Worm (Caenorhabditis elegans) whole organism, L3 larva: Measurements from ENCODE around the gene Y43F8B.11.

Experiments used
- ZK546.5 ChIP-seq: sonication (generic microtip); optimal IDR thresholded peaks from 2 replicates; lab custom pipeline; 2017; ENCODE audit warnings: missing biosample characterization, missing genetic modification characterization
- aly-2 ChIP-seq: fragments of 150-350 bp; optimal IDR thresholded peaks from 2 replicates; lab custom pipeline; 2014; ENCODE audit warnings: missing biosample characterization, missing genetic modification characterization
- ama-1 ChIP-seq: fragments of 150-350 bp; optimal IDR thresholded peaks from 2 replicates; lab custom pipeline; 2018
- ceh-82 ChIP-seq: fragments of 150-350 bp; optimal IDR thresholded peaks from 2 replicates; lab custom pipeline; 2014; ENCODE audit warnings: missing biosample characterization, missing genetic modification characterization
- ceh-9 ChIP-seq: sonication (generic microtip); optimal IDR thresholded peaks from 2 replicates; lab custom pipeline; 2018; ENCODE audit warnings: missing biosample characterization, missing genetic modification characterization
- daf-12 ChIP-seq: fragments of 150-350 bp; optimal IDR thresholded peaks from 2 replicates; lab custom pipeline; 2014; ENCODE audit warnings: missing biosample characterization, missing genetic modification reagents, missing genetic modification characterization
- egl-5 ChIP-seq: fragments of 150-350 bp; optimal IDR thresholded peaks from 2 replicates; lab custom pipeline; 2017; ENCODE audit warnings: missing biosample characterization, missing genetic modification reagents, missing genetic modification characterization, inconsistent platforms
- elt-1 ChIP-seq: fragments of 150-350 bp; optimal IDR thresholded peaks from 2 replicates; lab custom pipeline; 2014; ENCODE audit warnings: missing biosample characterization, missing genetic modification characterization
- elt-2 ChIP-seq: sonication (generic microtip); optimal IDR thresholded peaks from 2 replicates; lab custom pipeline; 2016; ENCODE audit warnings: missing genetic modification reagents, mild to moderate bottlenecking, missing genetic modification characterization, missing compliant biosample characterization
- eor-1 ChIP-seq, 2 experiments: fragments of 150-350 bp; optimal IDR thresholded peaks; 2 replicates each; lab custom pipeline; 2014 to 2018; ENCODE audit warnings: missing biosample characterization in 2 of 2, missing genetic modification characterization in 2 of 2
- fkh-10 ChIP-seq: sonication (generic microtip); optimal IDR thresholded peaks from 2 replicates; lab custom pipeline; 2017; ENCODE audit warnings: missing biosample characterization, missing genetic modification reagents, missing genetic modification characterization
- fos-1 ChIP-seq: fragments of 150-350 bp; optimal IDR thresholded peaks from 2 replicates; lab custom pipeline; 2014; ENCODE audit warnings: missing biosample characterization, missing genetic modification characterization
- lin-15B ChIP-seq: fragments of 150-350 bp; optimal IDR thresholded peaks from 2 replicates; lab custom pipeline; 2014; ENCODE audit warnings: missing biosample characterization, missing genetic modification characterization
- lin-39 ChIP-seq: fragments of 150-350 bp; optimal IDR thresholded peaks from 2 replicates; lab custom pipeline; 2018; ENCODE audit warnings: missing biosample characterization, missing genetic modification reagents, missing genetic modification characterization
- lsy-12 ChIP-seq: sonication (generic microtip); optimal IDR thresholded peaks from 2 replicates; lab custom pipeline; 2016; ENCODE audit warnings: mild to moderate bottlenecking, missing genetic modification characterization, missing compliant biosample characterization
- mdl-1 ChIP-seq: fragments of 150-350 bp; optimal IDR thresholded peaks from 2 replicates; lab custom pipeline; 2014; ENCODE audit warnings: missing biosample characterization, missing genetic modification characterization
- nfya-1 ChIP-seq: sonication (generic microtip); optimal IDR thresholded peaks from 2 replicates; lab custom pipeline; 2017; ENCODE audit warnings: missing genetic modification characterization, mild to moderate bottlenecking, missing compliant biosample characterization, antibody characterized with exemption, moderate library complexity; ENCODE audit not compliant: insufficient read depth
- nhr-12 ChIP-seq: fragments of 150-350 bp; optimal IDR thresholded peaks from 2 replicates; lab custom pipeline; 2014; ENCODE audit warnings: missing biosample characterization, missing genetic modification characterization
- nhr-23 ChIP-seq: fragments of 150-350 bp; optimal IDR thresholded peaks from 2 replicates; lab custom pipeline; 2014; ENCODE audit warnings: missing biosample characterization, missing genetic modification reagents, missing genetic modification characterization
- nhr-25 ChIP-seq: sonication (generic microtip); optimal IDR thresholded peaks from 2 replicates; lab custom pipeline; 2017; ENCODE audit warnings: missing biosample characterization, missing genetic modification characterization
- nhr-28 ChIP-seq: fragments of 150-350 bp; optimal IDR thresholded peaks from 2 replicates; lab custom pipeline; 2014; ENCODE audit warnings: missing biosample characterization, missing genetic modification characterization
- nhr-43 ChIP-seq: sonication (generic microtip); optimal IDR thresholded peaks from 2 replicates; lab custom pipeline; 2016; ENCODE audit warnings: mild to moderate bottlenecking, missing genetic modification characterization, missing compliant biosample characterization; ENCODE audit not compliant: poor library complexity, severe bottlenecking
- nhr-67 ChIP-seq: fragments of 150-350 bp; optimal IDR thresholded peaks from 2 replicates; lab custom pipeline; 2014; ENCODE audit warnings: missing biosample characterization, missing genetic modification characterization
- nhr-76 ChIP-seq: fragments of 150-350 bp; sonication (generic microtip); optimal IDR thresholded peaks from 5 replicates; lab custom pipeline; 2014; ENCODE audit warnings: missing biosample characterization, missing genetic modification characterization
- pha-4 ChIP-seq: fragments of 150-350 bp; optimal IDR thresholded peaks from 2 replicates; lab custom pipeline; 2014; ENCODE audit warnings: missing biosample characterization, missing genetic modification reagents, missing genetic modification characterization
- pqm-1 ChIP-seq: fragments of 150-350 bp; optimal IDR thresholded peaks from 2 replicates; lab custom pipeline; 2017; ENCODE audit warnings: missing biosample characterization, missing genetic modification characterization, inconsistent platforms
- skn-1 ChIP-seq: fragments of 150-350 bp; optimal IDR thresholded peaks from 2 replicates; lab custom pipeline; 2014; ENCODE audit warnings: missing biosample characterization, missing genetic modification characterization
- tbx-2 ChIP-seq: sonication (generic microtip); optimal IDR thresholded peaks from 2 replicates; lab custom pipeline; 2016; ENCODE audit warnings: mild to moderate bottlenecking, missing genetic modification characterization, missing compliant biosample characterization
- unc-62 ChIP-seq: fragments of 150-350 bp; sonication (generic microtip); optimal IDR thresholded peaks from 4 replicates; lab custom pipeline; 2014; ENCODE audit warnings: missing biosample characterization, missing genetic modification reagents, missing genetic modification characterization
- zag-1 ChIP-seq: fragments of 150-350 bp; optimal IDR thresholded peaks from 2 replicates; lab custom pipeline; 2014; ENCODE audit warnings: missing biosample characterization, missing genetic modification characterization
- ztf-11 ChIP-seq: fragments of 150-350 bp; optimal IDR thresholded peaks from 2 replicates; lab custom pipeline; 2014; ENCODE audit warnings: missing biosample characterization, missing genetic modification characterization
- ztf-4 ChIP-seq: fragments of 150-350 bp; optimal IDR thresholded peaks from 2 replicates; lab custom pipeline; 2014; ENCODE audit warnings: missing biosample characterization, missing genetic modification characterization

Gene Y43F8B.11

DNA sequence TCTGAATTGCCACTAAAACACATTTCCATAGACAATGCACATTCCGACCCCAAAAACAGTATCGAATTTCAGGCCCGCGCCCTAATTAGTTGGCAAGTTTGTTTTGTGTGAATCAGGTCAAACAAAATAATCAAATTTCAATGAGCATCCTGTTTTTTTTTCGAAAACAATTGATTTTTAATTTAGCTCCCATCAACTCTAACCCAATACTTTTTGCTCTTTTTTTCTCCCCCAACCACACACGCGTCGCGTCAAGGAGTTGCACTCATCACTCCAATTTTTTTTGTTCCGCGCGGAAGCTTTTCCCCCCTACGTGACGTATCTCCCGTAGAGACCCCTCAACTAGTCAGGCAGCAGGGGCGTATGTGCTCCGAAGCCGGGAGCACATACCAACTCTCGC is 30.9 kb downstream of the Y43F8B.11 start:
- no peak for TF ChIP-seq elt-2 (tag; lab: Kevin White, UChicago)
- no peak for TF ChIP-seq nhr-76 (tag; lab: Kevin White, UChicago)
- TF ChIP-seq egl-5 (tag; lab: Kevin White, UChicago), result no peak
- no peak for TF ChIP-seq nhr-12 (tag; lab: Kevin White, UChicago)

DNA sequence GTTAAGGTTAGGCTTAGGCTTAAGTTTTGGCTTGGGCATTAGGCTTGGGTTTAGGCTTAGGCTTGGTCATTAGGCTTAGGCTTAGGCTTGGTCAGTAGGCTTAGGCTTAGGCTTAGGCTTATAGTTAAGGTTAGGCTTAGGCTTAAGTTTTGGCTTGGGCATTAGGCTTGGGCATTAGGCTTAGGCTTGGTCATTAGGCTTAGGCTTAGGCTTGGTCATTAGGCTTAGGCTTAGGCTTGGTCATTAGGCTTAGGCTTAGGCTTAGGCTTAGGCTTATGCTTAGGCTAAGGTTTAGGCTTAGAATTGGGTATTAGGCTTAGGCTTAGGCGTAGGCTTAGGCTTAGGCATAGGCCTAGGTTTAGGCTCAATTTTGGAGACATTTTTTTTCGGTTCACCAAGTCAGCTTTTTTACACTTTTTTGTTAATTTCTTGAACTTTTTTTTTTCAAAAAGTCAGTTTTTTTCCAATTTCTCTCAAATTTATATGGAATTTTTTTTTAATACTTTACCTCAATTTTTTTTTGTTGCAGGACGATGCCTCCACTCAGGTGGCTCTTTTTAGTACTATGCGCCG is 32.2 kb downstream of the Y43F8B.11 start, which contains the start of gene Y43F8B.3:
TSS of gene Y43F8B.3 (plus strand) at position 523 of the 573 bp plus-strand sequence.
- TF ChIP-seq lin-39 (tag; lab: Kevin White, UChicago) (no peak), daf-12 (tag; lab: Kevin White, UChicago) (no peak), skn-1 (tag; lab: Kevin White, UChicago) (no peak), ztf-11 (no peak), lsy-12 (tag; lab: Kevin White, UChicago) (no peak), elt-2 (tag; lab: Kevin White, UChicago) (no peak)

DNA sequence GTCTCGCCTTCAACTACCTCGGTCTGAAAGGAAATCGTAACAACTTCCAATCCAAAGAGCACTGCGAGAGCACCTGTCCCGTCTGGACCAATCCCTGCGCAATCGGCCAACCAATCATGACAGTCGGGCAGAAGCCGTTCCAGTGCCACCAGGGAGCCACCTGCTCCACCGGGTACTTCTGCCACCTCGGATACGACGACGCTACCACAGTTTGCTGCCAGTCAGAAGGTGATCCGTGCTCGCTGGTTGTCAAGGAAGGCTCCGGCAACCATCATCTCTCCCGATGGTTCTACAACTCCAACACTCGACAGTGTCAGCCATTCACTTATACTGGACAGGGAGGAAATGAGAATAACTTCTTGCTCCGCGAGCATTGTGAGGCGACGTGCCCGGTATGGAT is 38.6 kb downstream of the Y43F8B.11 start:
- no peak for TF ChIP-seq nhr-23 (tag; lab: Kevin White, UChicago)
- no peak for TF ChIP-seq zag-1 (tag; lab: Kevin White, UChicago)
- TF ChIP-seq nhr-25 (tag; lab: Kevin White, UChicago), result no peak
- no peak for TF ChIP-seq lin-39 (tag; lab: Kevin White, UChicago)
- no peak for TF ChIP-seq pqm-1 (tag; lab: Kevin White, UChicago)
- TF ChIP-seq ama-1 (lab: Kevin White, UChicago), result no peak
- TF ChIP-seq skn-1 (tag; lab: Kevin White, UChicago), result no peak
- TF ChIP-seq mdl-1 (tag; lab: Kevin White, UChicago), result no peak
- no peak for TF ChIP-seq nfya-1
- no peak for TF ChIP-seq nhr-67
- no peak for TF ChIP-seq fkh-10 (GFP tag; lab: Kevin White, UChicago)
- TF ChIP-seq pha-4 (tag; lab: Kevin White, UChicago), result no peak
- no peak for TF ChIP-seq nhr-43
- no peak for TF ChIP-seq nhr-28 (tag; lab: Kevin White, UChicago)
- no peak for TF ChIP-seq tbx-2 (tag; lab: Kevin White, UChicago)
- no peak for TF ChIP-seq eor-1 (tag; optimal IDR thresholded peaks at IDR 0.05; lab: Kevin White, UChicago)
- no peak for TF ChIP-seq elt-2 (tag; lab: Kevin White, UChicago)
- no peak for TF ChIP-seq egl-5 (tag; lab: Kevin White, UChicago)
- no peak for TF ChIP-seq unc-62 (GFP tag; lab: Kevin White, UChicago)
- TF ChIP-seq lsy-12 (tag; lab: Kevin White, UChicago), result no peak

DNA sequence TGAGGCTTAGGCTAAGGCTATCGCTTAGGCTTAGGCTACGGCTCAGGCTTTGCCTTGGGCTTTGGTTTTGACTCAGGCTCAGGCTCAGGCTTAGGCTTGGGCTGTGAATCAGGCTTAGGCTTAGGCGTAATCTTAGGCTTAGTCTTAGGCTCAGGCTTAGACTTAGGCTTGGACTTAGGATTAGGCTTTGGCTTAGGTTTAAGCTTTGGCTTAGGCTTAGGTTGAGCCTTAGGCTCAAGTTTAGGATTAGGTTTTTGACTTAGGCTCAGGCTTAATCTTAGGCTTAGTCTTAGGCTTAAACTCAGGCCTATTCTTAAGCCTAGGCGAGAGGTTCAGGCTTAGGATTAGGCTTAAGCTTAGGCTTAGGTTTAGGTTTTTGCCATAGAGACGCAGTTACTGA is 39.9 kb downstream of the Y43F8B.11 start:
- TF ChIP-seq ceh-82 (tag; lab: Kevin White, UChicago) (no peak), tbx-2 (tag; lab: Kevin White, UChicago) (no peak), fos-1 (tag; lab: Kevin White, UChicago) (no peak), skn-1 (tag; lab: Kevin White, UChicago) (no peak), lin-15B (tag; lab: Kevin White, UChicago) (no peak), aly-2 (tag; lab: Kevin White, UChicago) (no peak), mdl-1 (tag; lab: Kevin White, UChicago) (no peak), nhr-67 (no peak), ZK546.5 (tag; lab: Kevin White, UChicago) (no peak), nhr-28 (tag; lab: Kevin White, UChicago) (no peak), egl-5 (tag; lab: Kevin White, UChicago) (no peak), ceh-9 (tag; lab: Kevin White, UChicago) (no peak), elt-1 (tag; lab: Kevin White, UChicago) (no peak), unc-62 (GFP tag; lab: Kevin White, UChicago) (no peak), nhr-23 (tag; lab: Kevin White, UChicago) (no peak)

DNA sequence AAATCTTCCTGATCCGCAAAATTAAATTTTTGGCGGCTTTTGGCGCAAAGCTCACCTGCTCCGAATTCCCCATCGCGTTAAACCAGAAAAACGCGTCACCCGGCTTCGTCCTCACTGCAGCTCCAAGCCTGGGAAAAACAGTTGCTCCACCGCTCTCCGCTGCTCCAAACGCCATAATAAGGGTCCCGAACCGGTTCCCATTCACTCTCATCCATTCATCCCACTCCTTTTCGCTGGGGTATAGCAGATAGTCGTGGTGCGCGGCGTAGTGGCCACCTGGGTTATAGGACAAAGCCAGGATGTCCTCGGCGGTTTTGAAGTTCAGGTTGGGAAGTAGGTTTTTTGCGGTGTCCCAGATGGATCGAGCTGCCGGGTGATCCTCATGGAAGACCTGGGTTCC is 40.4 kb downstream of the Y43F8B.11 start:
- TF ChIP-seq tbx-2 (tag; lab: Kevin White, UChicago) (no peak), ceh-9 (tag; lab: Kevin White, UChicago) (no peak), elt-1 (tag; lab: Kevin White, UChicago) (no peak), elt-2 (tag; lab: Kevin White, UChicago) (no peak), ztf-4 (no peak), pha-4 (tag; lab: Kevin White, UChicago) (no peak)
